Worm (Caenorhabditis elegans): ENCODE results near the gene F48A11.4.

- TF ChIP-seq lsy-2 (tag; optimal IDR thresholded peaks at IDR 0.05) (peak; percentile 90 to 95), nhr-10 (tag; optimal IDR thresholded peaks at IDR 0.05) (peak; percentile 63), mab-5 (tag; optimal IDR thresholded peaks at IDR 0.05) (peak; percentile 96), nhr-25 (tag; optimal IDR thresholded peaks at IDR 0.05) (peak; percentile 95), nhr-237 (tag; optimal IDR thresholded peaks at IDR 0.05) (peak; percentile 75), nhr-11 (tag; optimal IDR thresholded peaks at IDR 0.05) (no peak), ceh-16 (tag; optimal IDR thresholded peaks at IDR 0.05) (peak; percentile 55)
These were observed 38.7 kb upstream of the F48A11.4 start for ce11 chrII:255124-255523.
